Worm (Caenorhabditis elegans) whole organism, midembryonic: ENCODE data around the gene mcm-2.

ENCODE experiments used
- T22C8.4 ChIP-seq: fragments of 200-800 bp; sonication (Bioruptor generic); IDR thresholded peaks from 2 replicates; pipeline ENCODE4 v1.3.6; 2022; ENCODE audit warnings: missing genetic modification characterization, missing compliant biosample characterization
- cog-1 ChIP-seq: sonication (generic microtip); optimal IDR thresholded peaks from 2 replicates; lab custom pipeline; 2016; ENCODE audit warnings: missing genetic modification characterization, missing compliant biosample characterization
- flt-1 ChIP-seq: fragments of 200-800 bp; sonication (Bioruptor generic); IDR thresholded peaks from 2 replicates; pipeline ENCODE4 v1.3.6; 2022; ENCODE audit warnings: missing genetic modification characterization, missing compliant biosample characterization
- klf-2 ChIP-seq: fragments of 200-800 bp; sonication (Bioruptor generic); conservative IDR thresholded peaks from 2 replicates; pipeline ENCODE4 v1.3.6; 2022; ENCODE audit warnings: missing genetic modification reagents, missing genetic modification characterization, missing compliant biosample characterization
- med-1 ChIP-seq: sonication (generic microtip); optimal IDR thresholded peaks from 2 replicates; lab custom pipeline; 2017; ENCODE audit warnings: missing genetic modification characterization, mild to moderate bottlenecking, missing compliant biosample characterization, antibody characterized with exemption, missing genetic modification reagents; ENCODE audit not compliant: insufficient read depth
- ref-1 ChIP-seq: fragments of 200-800 bp; sonication (Bioruptor generic); conservative IDR thresholded peaks from 2 replicates; pipeline ENCODE4 v1.3.6; 2022; ENCODE audit warnings: missing genetic modification reagents, missing genetic modification characterization, missing compliant biosample characterization
- tab-1 ChIP-seq: fragments of 200-800 bp; sonication (Bioruptor generic); IDR thresholded peaks from 2 replicates; pipeline ENCODE4 v1.3.6; 2022; ENCODE audit warnings: missing genetic modification characterization, missing compliant biosample characterization
- ztf-23 ChIP-seq: fragments of 200-800 bp; sonication (Bioruptor generic); IDR thresholded peaks from 2 replicates; pipeline ENCODE4 v1.3.6; 2022; ENCODE audit warnings: missing genetic modification reagents, missing genetic modification characterization, missing compliant biosample characterization
- ztf-29 ChIP-seq: fragments of 200-800 bp; sonication (Bioruptor generic); IDR thresholded peaks from 2 replicates; pipeline ENCODE4 v1.3.6; 2022; ENCODE audit warnings: missing genetic modification reagents, missing genetic modification characterization, missing compliant biosample characterization

Gene mcm-2

DNA sequence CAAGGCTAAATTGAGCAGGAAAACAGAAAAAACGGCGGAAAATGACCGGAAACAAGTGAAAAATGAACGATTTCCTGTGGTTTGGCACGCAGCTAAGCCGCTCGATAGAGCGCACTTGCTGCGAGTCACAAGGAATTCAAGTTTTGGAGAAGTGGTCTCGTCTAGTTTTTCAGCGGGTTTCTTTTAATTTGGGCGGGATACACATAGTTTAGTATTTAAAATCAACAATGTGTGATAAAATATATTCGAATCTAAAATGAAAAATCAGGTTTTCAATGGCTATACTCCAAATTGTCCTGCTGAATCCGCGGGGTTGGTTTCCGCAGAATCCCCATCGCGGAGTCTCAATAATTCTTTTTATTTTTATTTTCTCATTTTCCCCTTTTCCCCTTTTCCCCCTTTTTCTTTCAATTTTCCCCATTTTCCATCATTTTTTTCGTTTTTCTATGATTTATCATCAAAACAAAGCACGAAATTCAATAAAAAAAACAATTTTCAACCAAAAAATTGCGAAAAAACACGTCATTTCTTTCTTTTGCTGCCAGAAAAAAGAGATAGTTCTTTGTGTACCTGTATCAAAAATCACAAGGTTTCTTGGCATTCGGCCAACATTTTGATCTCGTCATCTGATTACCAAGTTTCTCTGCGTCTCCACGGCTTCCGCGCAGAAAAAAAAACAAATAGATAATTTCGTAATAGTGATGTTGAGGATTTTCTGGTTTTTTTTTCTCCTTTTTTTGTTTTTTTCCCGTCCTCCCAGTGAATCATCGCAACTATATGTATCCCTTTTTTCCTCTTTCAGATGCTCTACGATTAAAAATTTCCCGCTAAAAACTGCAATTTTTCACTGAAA, 35.9 kb upstream of the mcm-2 start, which contains the start of gene ippk-1:
Gene ippk-1, plus strand, starts transcription at position 803 of the 853 bp plus-strand sequence.
- TF ChIP-seq ref-1 (GFP tag; lab: Robert Waterston, UW): 0 out of 2 replicates have a peak, but pooled peaks have one; percentile 24
- TF ChIP-seq ztf-29 (GFP tag; lab: Robert Waterston, UW): no peak
- TF ChIP-seq T22C8.4 (GFP tag; lab: Robert Waterston, UW): peak; percentile 68
- TF ChIP-seq med-1 (GFP tag; lab: Kevin White, UChicago): no peak
- peak; percentile 66; the same call in 1 of the 2 replicates for TF ChIP-seq ztf-23
- peak; percentile 78 for TF ChIP-seq cog-1
- peak; percentile 72 for TF ChIP-seq klf-2 (GFP tag; lab: Robert Waterston, UW)

DNA sequence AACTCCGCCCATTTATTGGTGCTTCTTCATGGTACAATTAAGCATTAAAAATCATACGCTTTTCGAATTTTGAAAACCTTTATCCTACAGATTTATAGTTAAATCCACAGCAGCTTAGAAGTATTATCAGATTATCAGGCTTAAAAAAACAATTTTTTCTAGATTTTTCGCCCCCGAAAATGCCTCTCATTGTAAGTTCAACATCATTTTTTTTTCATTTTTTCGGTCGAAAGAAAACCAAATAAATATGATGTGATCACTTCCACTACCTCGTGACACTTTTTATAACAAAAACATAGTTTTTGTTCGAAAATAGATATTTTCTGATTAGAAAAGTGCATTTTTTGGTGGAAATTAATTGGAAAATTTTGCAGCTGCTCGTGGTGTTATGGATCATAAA, 34.7 kb upstream of the mcm-2 start:
- TF ChIP-seq T22C8.4 (GFP tag; lab: Robert Waterston, UW) (no peak), klf-2 (GFP tag; lab: Robert Waterston, UW) (no peak), ztf-29 (GFP tag; lab: Robert Waterston, UW) (no peak), ztf-23 (no peak), cog-1 (no peak), med-1 (GFP tag; lab: Kevin White, UChicago) (no peak), ref-1 (GFP tag; lab: Robert Waterston, UW) (no peak), flt-1 (GFP tag; lab: Robert Waterston, UW) (no peak), tab-1 (no peak)

DNA sequence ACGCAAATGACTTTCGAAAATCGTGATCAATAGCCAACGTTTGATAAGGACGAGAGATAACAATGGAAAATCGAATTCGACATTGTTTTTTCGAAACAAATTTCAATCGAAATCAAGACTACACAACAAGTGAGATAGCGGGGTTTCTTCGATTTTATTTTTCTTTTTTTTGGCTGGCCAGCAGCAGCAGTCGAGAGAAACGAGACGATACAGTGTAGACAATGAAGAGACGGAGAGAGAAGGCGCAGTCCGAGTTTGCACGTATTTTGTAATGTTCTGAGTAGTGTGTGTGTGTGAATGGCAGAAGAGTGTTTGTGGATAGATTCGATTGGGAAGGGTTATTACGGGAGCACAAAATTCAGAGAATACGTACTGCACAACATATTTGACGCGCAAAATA, 33.7 kb upstream of the mcm-2 start:
- TF ChIP-seq tab-1 (no peak), med-1 (GFP tag; lab: Kevin White, UChicago) (no peak), ref-1 (GFP tag; lab: Robert Waterston, UW) (no peak), ztf-29 (GFP tag; lab: Robert Waterston, UW) (no peak), flt-1 (GFP tag; lab: Robert Waterston, UW) (no peak), T22C8.4 (GFP tag; lab: Robert Waterston, UW) (no peak), cog-1 (no peak), klf-2 (GFP tag; lab: Robert Waterston, UW) (no peak), ztf-23 (no peak)

- TF ChIP-seq ref-1 (GFP tag; lab: Robert Waterston, UW): no peak
- no peak for TF ChIP-seq cog-1
- TF ChIP-seq ztf-29 (GFP tag; lab: Robert Waterston, UW): no peak
- no peak for TF ChIP-seq flt-1 (GFP tag; lab: Robert Waterston, UW)
- no peak for TF ChIP-seq ztf-23
- TF ChIP-seq T22C8.4 (GFP tag; lab: Robert Waterston, UW): no peak
- TF ChIP-seq med-1 (GFP tag; lab: Kevin White, UChicago): no peak
- TF ChIP-seq tab-1: no peak
- no peak for TF ChIP-seq klf-2 (GFP tag; lab: Robert Waterston, UW)
Observed at ce11 chrII:12039039-12039438, 32.6 kb upstream of the mcm-2 start, which contains the start of gene tpi-1. Gene tpi-1, minus strand, starts transcription at chrII:12039139.

DNA sequence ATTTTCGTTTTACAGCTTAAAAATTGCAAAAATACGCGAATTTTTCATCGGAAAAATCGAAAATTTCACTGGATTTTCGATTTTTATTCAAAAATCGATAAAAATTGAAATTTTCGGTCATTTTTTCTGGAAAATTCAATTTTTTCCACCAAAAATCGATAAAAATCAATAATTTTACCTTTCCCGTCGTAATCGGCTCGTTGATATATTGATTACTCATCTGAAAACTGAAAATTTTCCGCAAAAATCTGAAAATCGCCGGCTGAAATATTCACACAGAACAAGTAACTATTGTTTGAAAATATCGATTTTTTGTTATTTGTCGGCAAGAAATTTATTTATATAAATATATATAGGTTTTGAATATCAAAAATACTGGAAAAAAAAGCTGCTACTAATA, 30.1 kb upstream of the mcm-2 start, which contains the start of gene cyn-16:
Gene cyn-16, minus strand, starts transcription at position 227 of the 400 bp plus-strand sequence.
- no peak for TF ChIP-seq tab-1
- 0 out of 2 replicates have a peak, but pooled peaks have one; percentile 15 for TF ChIP-seq T22C8.4 (GFP tag; lab: Robert Waterston, UW)

DNA sequence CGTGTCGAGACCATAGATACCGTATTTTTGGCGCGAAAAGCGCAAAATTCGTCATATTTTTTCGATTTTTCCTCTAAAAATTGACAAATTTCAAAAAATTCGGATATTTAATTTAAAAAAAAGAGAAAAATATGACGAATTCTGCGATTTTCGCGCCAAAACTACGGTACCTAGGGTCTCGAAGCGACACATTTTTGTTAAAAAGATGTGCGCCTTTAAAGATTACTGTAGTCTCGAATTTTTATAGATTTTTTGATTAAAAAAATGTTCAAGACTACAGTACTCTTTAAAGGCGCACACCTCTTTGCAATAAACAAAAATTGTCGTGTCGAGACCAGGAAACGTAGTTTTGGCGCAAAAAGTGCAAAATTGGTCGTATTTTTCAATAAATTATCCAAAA, 29.6 kb upstream of the mcm-2 start:
- TF ChIP-seq cog-1 (no peak), klf-2 (GFP tag; lab: Robert Waterston, UW) (no peak), tab-1 (no peak), med-1 (GFP tag; lab: Kevin White, UChicago) (no peak), ztf-29 (GFP tag; lab: Robert Waterston, UW) (no peak), T22C8.4 (GFP tag; lab: Robert Waterston, UW) (no peak), flt-1 (GFP tag; lab: Robert Waterston, UW) (no peak)

- TF ChIP-seq med-1 (GFP tag; lab: Kevin White, UChicago) (no peak), T22C8.4 (GFP tag; lab: Robert Waterston, UW) (0 out of 2 replicates have a peak, but pooled peaks have one; percentile 17)
Observed at ce11 chrII:12028707-12029106, 22.3 kb upstream of the mcm-2 start.

DNA sequence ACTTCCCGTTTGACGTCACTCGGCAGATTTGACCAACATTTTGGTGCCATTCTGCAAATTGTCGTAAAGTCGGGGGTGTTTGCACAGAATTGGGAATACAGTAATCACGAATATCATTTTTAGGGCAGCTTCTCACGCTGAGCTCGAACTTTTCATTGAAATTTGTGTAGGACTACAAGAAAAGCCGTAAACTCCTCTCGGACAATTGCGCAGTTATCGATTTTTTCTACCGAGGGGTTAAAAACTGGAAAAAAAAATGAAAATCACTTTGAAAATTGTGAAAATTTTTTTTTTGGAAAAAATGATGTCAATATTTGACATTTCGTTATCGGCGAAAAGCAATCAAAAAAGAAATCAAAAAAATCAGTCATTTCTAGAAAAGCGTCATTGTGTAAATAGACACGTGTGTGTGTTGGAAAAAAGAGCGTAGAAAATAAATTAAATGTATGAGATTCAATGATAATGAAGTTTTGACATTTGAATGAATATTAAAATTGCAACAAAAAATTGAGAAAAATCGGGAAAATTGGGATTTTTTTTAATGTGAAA, 21.3 kb upstream of the mcm-2 start, which contains the start of gene Y17G7B.8:
Gene Y17G7B.8, minus strand, starts transcription at position 51 of the 549 bp plus-strand sequence.
- TF ChIP-seq cog-1 (no peak), ztf-23 (no peak), klf-2 (GFP tag; lab: Robert Waterston, UW) (no peak), tab-1 (no peak), T22C8.4 (GFP tag; lab: Robert Waterston, UW) (no peak), ztf-29 (GFP tag; lab: Robert Waterston, UW) (no peak), ref-1 (GFP tag; lab: Robert Waterston, UW) (no peak)

ce11 chrII:12023315-12023878, 17.0 kb upstream of the mcm-2 start, which contains the start of gene Y17G7B.12:
Gene Y17G7B.12, plus strand, starts transcription at chrII:12023861.
- TF ChIP-seq flt-1 (GFP tag; lab: Robert Waterston, UW) (no peak), T22C8.4 (GFP tag; lab: Robert Waterston, UW) (no peak), med-1 (GFP tag; lab: Kevin White, UChicago) (no peak), ztf-29 (GFP tag; lab: Robert Waterston, UW) (no peak), ztf-23 (no peak), ref-1 (GFP tag; lab: Robert Waterston, UW) (no peak), tab-1 (no peak), cog-1 (no peak), klf-2 (GFP tag; lab: Robert Waterston, UW) (no peak)
